Fruit fly (Drosophila melanogaster): ENCODE measurements around the gene CG4730.
A peak's percentile ranks its signal among the peaks of the same experiment; 100 is the strongest.

DNA sequence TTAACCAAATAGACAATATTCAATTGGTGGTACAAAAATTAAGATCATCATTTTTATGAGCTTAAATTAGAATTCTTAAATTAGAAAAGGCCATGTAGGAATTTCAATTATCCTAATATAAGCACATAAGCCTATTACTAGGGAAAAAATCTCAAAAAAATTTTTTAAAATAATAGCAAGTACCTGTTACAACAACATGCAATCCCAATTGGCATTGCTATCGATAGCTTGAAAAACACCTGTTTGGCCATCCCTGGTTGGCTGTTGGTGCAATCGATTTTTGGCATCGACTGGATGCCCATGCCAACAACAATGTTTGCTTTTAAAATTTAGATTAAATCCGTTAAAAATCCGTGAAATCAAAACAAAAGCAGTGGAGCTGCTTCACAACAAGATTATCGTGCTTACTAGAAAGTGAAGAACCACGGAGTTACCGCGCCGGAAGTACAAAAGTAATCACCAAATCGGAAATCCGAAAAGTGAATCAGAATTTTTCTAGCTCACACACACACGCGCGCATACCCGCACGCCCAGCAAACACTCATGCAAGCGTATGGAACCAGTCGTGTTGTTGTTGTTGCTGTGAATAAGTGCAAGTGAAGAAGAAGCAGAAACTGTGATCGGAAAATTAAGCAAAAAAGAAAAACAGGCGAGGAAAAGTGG, 16.8 kb downstream of the CG4730 start, which contains the start of gene RASSF8:
- TF ChIP-seq OdsH (GFP tag; optimal IDR thresholded peaks at IDR 0.05) (peak; percentile 15), salr (GFP tag; optimal IDR thresholded peaks at IDR 0.05) (no peak), CG6163 (GFP tag; IDR thresholded peaks at IDR 0.05) (no peak; the same call in 1 of the 3 replicates), Smox (GFP tag; optimal IDR thresholded peaks at IDR 0.05) (peak; percentile 31), acj6 (GFP tag; optimal IDR thresholded peaks at IDR 0.05) (peak; percentile 23), Eip78C (GFP tag) (peak; percentile 71), esn (GFP tag; optimal IDR thresholded peaks at IDR 0.05) (peak; percentile 39), Sox102F (GFP tag; optimal IDR thresholded peaks at IDR 0.05) (no peak), fd85E (GFP tag; optimal IDR thresholded peaks at IDR 0.05) (no peak), CG34406 (GFP tag; optimal IDR thresholded peaks at IDR 0.05) (no peak)
